Worm (Caenorhabditis elegans) whole organism, L2 larva: ENCODE results near the gene npr-16.
A peak's percentile ranks its signal among the peaks of the same experiment; 100 is the strongest.

Source experiments
- C34F6.9 ChIP-seq: fragments of 150-350 bp; optimal IDR thresholded peaks from 2 replicates; lab custom pipeline; 2014; ENCODE audit warnings: missing biosample characterization, missing genetic modification characterization
- aly-2 ChIP-seq: fragments of 150-350 bp; optimal IDR thresholded peaks from 2 replicates; lab custom pipeline; 2014; ENCODE audit warnings: missing biosample characterization, missing genetic modification characterization
- ama-1 ChIP-seq: fragments of 150-350 bp; optimal IDR thresholded peaks from 2 replicates; lab custom pipeline; 2018; ENCODE audit warnings: inconsistent platforms
- blmp-1 ChIP-seq: sonication (generic microtip); optimal IDR thresholded peaks from 2 replicates; lab custom pipeline; 2017; ENCODE audit warnings: missing genetic modification characterization, mild to moderate bottlenecking, missing compliant biosample characterization, antibody characterized with exemption, moderate library complexity; ENCODE audit not compliant: insufficient read depth
- egl-27 ChIP-seq: sonication (generic microtip); optimal IDR thresholded peaks from 3 replicates; lab custom pipeline; 2017; ENCODE audit warnings: missing biosample characterization, missing genetic modification reagents, missing genetic modification characterization
- elt-3 ChIP-seq: sonication (generic microtip); optimal IDR thresholded peaks from 2 replicates; lab custom pipeline; 2017; ENCODE audit warnings: missing biosample characterization, missing genetic modification characterization
- nhr-10 ChIP-seq: sonication (generic microtip); optimal IDR thresholded peaks from 2 replicates; lab custom pipeline; 2017; ENCODE audit warnings: missing biosample characterization, missing genetic modification characterization
- nhr-129 ChIP-seq: fragments of 150-350 bp; optimal IDR thresholded peaks from 2 replicates; lab custom pipeline; 2014; ENCODE audit warnings: missing biosample characterization, missing genetic modification characterization

ce11 chrX:3534218-3534617 lies 15.6 kb downstream of the npr-16 start:
- no peak for TF ChIP-seq nhr-10 (tag; lab: Kevin White, UChicago)
- TF ChIP-seq ama-1 (lab: Kevin White, UChicago) = no peak
- TF ChIP-seq egl-27 (tag; lab: Kevin White, UChicago) = no peak
- no peak for TF ChIP-seq blmp-1 (tag; lab: Kevin White, UChicago)
- no peak for TF ChIP-seq aly-2 (tag; lab: Kevin White, UChicago)
- TF ChIP-seq C34F6.9 (tag; lab: Kevin White, UChicago) = no peak
- no peak for TF ChIP-seq elt-3
- peak; percentile 63 for TF ChIP-seq nhr-129 (tag; lab: Kevin White, UChicago)
